Worm (Caenorhabditis elegans) whole organism, L1 larva: ENCODE results near the gene C09G5.14.

ENCODE experiments used
- C04F5.9 ChIP-seq: sonication (generic microtip); optimal IDR thresholded peaks from 2 replicates; lab custom pipeline; 2016; ENCODE audit warnings: missing genetic modification characterization, missing compliant biosample characterization
- Y116A8C.19 ChIP-seq: sonication (generic microtip); optimal IDR thresholded peaks from 2 replicates; lab custom pipeline; 2016; ENCODE audit warnings: missing compliant biosample characterization, missing genetic modification characterization, borderline replicate concordance
- alr-1 ChIP-seq: fragments of 200-800 bp; sonication (Bioruptor generic); optimal IDR thresholded peaks from 2 replicates; lab custom pipeline; 2018; ENCODE audit warnings: borderline replicate concordance, mild to moderate bottlenecking, missing genetic modification characterization, missing compliant biosample characterization
- aly-2 ChIP-seq: fragments of 150-350 bp; optimal IDR thresholded peaks from 2 replicates; lab custom pipeline; 2014; ENCODE audit warnings: missing biosample characterization, missing genetic modification characterization
- blmp-1 ChIP-seq: fragments of 150-350 bp; optimal IDR thresholded peaks from 2 replicates; lab custom pipeline; 2014; ENCODE audit warnings: missing biosample characterization, missing genetic modification characterization
- ceh-8 ChIP-seq: fragments of 200-800 bp; sonication (Bioruptor generic); optimal IDR thresholded peaks from 2 replicates; lab custom pipeline; 2018; ENCODE audit warnings: mild to moderate bottlenecking, missing genetic modification characterization, moderate library complexity, missing compliant biosample characterization
- ceh-82 ChIP-seq, 3 experiments: fragments of 150-350 bp in 1 of 3; sonication (generic microtip) in 2 of 3; optimal IDR thresholded peaks; 2 replicates each; lab custom pipeline; 2014 to 2017; ENCODE audit warnings: missing biosample characterization in 3 of 3, missing genetic modification characterization in 3 of 3
- ceh-88 ChIP-seq: fragments of 200-800 bp; sonication (Bioruptor generic); IDR thresholded peaks from 2 replicates; pipeline ENCODE4 v1.3.6; 2022; ENCODE audit warnings: missing genetic modification characterization, missing compliant biosample characterization
- ces-1 ChIP-seq: fragments of 150-350 bp; optimal IDR thresholded peaks from 2 replicates; lab custom pipeline; 2014; ENCODE audit warnings: missing biosample characterization, missing genetic modification reagents, missing genetic modification characterization
- dpl-1 ChIP-seq, 3 experiments: fragments of 150-350 bp in 2 of 3; sonication (generic microtip) in 1 of 3; optimal IDR thresholded peaks; 2 replicates each; lab custom pipeline; 2014 to 2017; ENCODE audit warnings: missing biosample characterization in 3 of 3, missing genetic modification characterization in 3 of 3, missing genetic modification reagents in 3 of 3
- dsc-1 ChIP-seq: sonication (generic microtip); optimal IDR thresholded peaks from 2 replicates; lab custom pipeline; 2016; ENCODE audit warnings: mild to moderate bottlenecking, missing genetic modification characterization, missing compliant biosample characterization
- efl-1 ChIP-seq, 4 experiments: fragments of 150-350 bp; optimal IDR thresholded peaks in 3 of 4; peaks in 1 of 4; 1 replicate in 1 of 4; 2 replicates in 3 of 4; lab custom pipeline; 2014; ENCODE audit warnings: missing biosample characterization in 2 of 4, missing genetic modification characterization in 2 of 4, missing genetic modification reagents in 2 of 4
- egl-13 ChIP-seq: sonication (generic microtip); optimal IDR thresholded peaks from 2 replicates; lab custom pipeline; 2016; ENCODE audit warnings: missing genotype, missing genetic modification reagents, missing genetic modification characterization, missing compliant biosample characterization
- fkh-10 ChIP-seq: sonication (generic microtip); optimal IDR thresholded peaks from 2 replicates; lab custom pipeline; 2017; ENCODE audit warnings: missing biosample characterization, missing genetic modification reagents, missing genetic modification characterization
- fkh-8 ChIP-seq: sonication (generic microtip); optimal IDR thresholded peaks from 2 replicates; lab custom pipeline; 2016; ENCODE audit warnings: mild to moderate bottlenecking, missing genetic modification characterization, missing compliant biosample characterization
- fos-1 ChIP-seq: fragments of 150-350 bp; optimal IDR thresholded peaks from 2 replicates; lab custom pipeline; 2014; ENCODE audit warnings: missing biosample characterization, missing genetic modification characterization
- hpl-2 ChIP-seq: fragments of 150-350 bp; optimal IDR thresholded peaks from 2 replicates; lab custom pipeline; 2014; ENCODE audit warnings: missing biosample characterization, missing genetic modification reagents, missing genetic modification characterization
- lin-14 ChIP-seq: fragments of 200-800 bp; sonication (Bioruptor generic); optimal IDR thresholded peaks from 2 replicates; lab custom pipeline; 2018; ENCODE audit warnings: mild to moderate bottlenecking, missing genetic modification characterization, moderate library complexity, missing compliant biosample characterization
- lin-35 ChIP-seq, 2 experiments: fragments of 150-350 bp; optimal IDR thresholded peaks; 2 replicates each; lab custom pipeline; 2014; ENCODE audit warnings: missing biosample characterization in 2 of 2, missing genetic modification characterization in 2 of 2, missing genetic modification reagents in 2 of 2
- lin-39 ChIP-seq: fragments of 150-350 bp; optimal IDR thresholded peaks from 2 replicates; lab custom pipeline; 2014; ENCODE audit warnings: missing biosample characterization, missing genetic modification reagents, missing genetic modification characterization
- lsy-2 ChIP-seq, 2 experiments: fragments of 150-350 bp; optimal IDR thresholded peaks; 2 replicates each; lab custom pipeline; 2014; ENCODE audit warnings: missing biosample characterization in 2 of 2, missing genetic modification characterization in 2 of 2
- mep-1 ChIP-seq: fragments of 150-350 bp; optimal IDR thresholded peaks from 2 replicates; lab custom pipeline; 2014; ENCODE audit warnings: missing biosample characterization, missing genetic modification characterization
- nhr-12 ChIP-seq: sonication (generic microtip); optimal IDR thresholded peaks from 2 replicates; lab custom pipeline; 2017; ENCODE audit warnings: missing biosample characterization, missing genetic modification characterization
- nhr-237 ChIP-seq: fragments of 150-350 bp; optimal IDR thresholded peaks from 2 replicates; lab custom pipeline; 2014; ENCODE audit warnings: missing biosample characterization, missing genetic modification characterization
- nhr-28 ChIP-seq: fragments of 150-350 bp; optimal IDR thresholded peaks from 2 replicates; lab custom pipeline; 2014; ENCODE audit warnings: missing biosample characterization, missing genetic modification characterization
- nhr-47 ChIP-seq: sonication (generic microtip); optimal IDR thresholded peaks from 2 replicates; lab custom pipeline; 2016; ENCODE audit warnings: mild to moderate bottlenecking, missing genetic modification characterization, moderate library complexity, missing compliant biosample characterization
- nhr-71 ChIP-seq: sonication (generic microtip); optimal IDR thresholded peaks from 2 replicates; lab custom pipeline; 2016; ENCODE audit warnings: mild to moderate bottlenecking, missing genetic modification characterization, moderate library complexity, missing compliant biosample characterization
- nhr-77 ChIP-seq: fragments of 150-350 bp; optimal IDR thresholded peaks from 2 replicates; lab custom pipeline; 2014; ENCODE audit warnings: missing biosample characterization, missing genetic modification characterization
- nhr-84 ChIP-seq: sonication (generic microtip); optimal IDR thresholded peaks from 2 replicates; lab custom pipeline; 2017; ENCODE audit warnings: missing biosample characterization, missing genetic modification characterization
- nhr-90 ChIP-seq: sonication (generic microtip); optimal IDR thresholded peaks from 2 replicates; lab custom pipeline; 2016; ENCODE audit warnings: mild to moderate bottlenecking, missing genetic modification characterization, missing compliant biosample characterization; ENCODE audit not compliant: poor library complexity
- pag-3 ChIP-seq: sonication (generic microtip); optimal IDR thresholded peaks from 2 replicates; lab custom pipeline; 2017; ENCODE audit warnings: missing genetic modification characterization, mild to moderate bottlenecking, missing compliant biosample characterization, antibody characterized with exemption, borderline replicate concordance; ENCODE audit not compliant: insufficient read depth
- pax-3 ChIP-seq: fragments of 200-800 bp; sonication (Bioruptor generic); optimal IDR thresholded peaks from 2 replicates; lab custom pipeline; 2018; ENCODE audit warnings: mild to moderate bottlenecking, missing genetic modification characterization, moderate library complexity, missing compliant biosample characterization
- rnt-1 ChIP-seq: sonication (generic microtip); optimal IDR thresholded peaks from 2 replicates; lab custom pipeline; 2016; ENCODE audit warnings: mild to moderate bottlenecking, missing genetic modification characterization, moderate library complexity, missing compliant biosample characterization
- snpc-4 ChIP-seq: fragments of 150-350 bp; optimal IDR thresholded peaks from 2 replicates; lab custom pipeline; 2014; ENCODE audit warnings: missing biosample characterization, missing genetic modification characterization
- snu-23 ChIP-seq: sonication (generic microtip); optimal IDR thresholded peaks from 2 replicates; lab custom pipeline; 2016; ENCODE audit warnings: missing genetic modification characterization, missing compliant biosample characterization
- swsn-7 ChIP-seq: sonication (generic microtip); optimal IDR thresholded peaks from 2 replicates; lab custom pipeline; 2016; ENCODE audit warnings: missing genetic modification characterization, missing compliant biosample characterization
- tbx-2 ChIP-seq: sonication (generic microtip); optimal IDR thresholded peaks from 2 replicates; lab custom pipeline; 2016; ENCODE audit warnings: missing genetic modification characterization, missing compliant biosample characterization
- tlp-1 ChIP-seq: fragments of 150-350 bp; optimal IDR thresholded peaks from 2 replicates; lab custom pipeline; 2014; ENCODE audit warnings: missing biosample characterization, missing genetic modification characterization
- unc-130 ChIP-seq: fragments of 150-350 bp; optimal IDR thresholded peaks from 2 replicates; lab custom pipeline; 2017; ENCODE audit warnings: missing biosample characterization, missing genetic modification characterization, inconsistent platforms
- unc-86 ChIP-seq: sonication (generic microtip); optimal IDR thresholded peaks from 2 replicates; lab custom pipeline; 2016; ENCODE audit warnings: missing genetic modification characterization, missing compliant biosample characterization
- zag-1 ChIP-seq: fragments of 150-350 bp; optimal IDR thresholded peaks from 2 replicates; lab custom pipeline; 2014; ENCODE audit warnings: missing biosample characterization, missing genetic modification characterization
- ztf-4 ChIP-seq: fragments of 150-350 bp; optimal IDR thresholded peaks from 2 replicates; lab custom pipeline; 2014; ENCODE audit warnings: missing biosample characterization, missing genetic modification characterization

The C09G5.14 gene

ce11 chrII:10753694-10754093, 30.7 kb upstream of the C09G5.14 start:
- TF ChIP-seq lin-14 (GFP tag; lab: Kevin White, UChicago) (peak; percentile 40), ces-1 (no peak), nhr-84 (tag; lab: Kevin White, UChicago) (no peak), nhr-12 (tag; lab: Kevin White, UChicago) (no peak), ceh-88 (GFP tag; lab: Robert Waterston, UW) (no peak), fos-1 (tag; lab: Kevin White, UChicago) (no peak), fkh-8 (no peak), mep-1 (tag; lab: Kevin White, UChicago) (no peak), fkh-10 (GFP tag; lab: Kevin White, UChicago) (peak; percentile 94), pag-3 (tag; lab: Kevin White, UChicago) (no peak), unc-130 (no peak), nhr-28 (tag; lab: Kevin White, UChicago) (no peak)

ce11 chrII:10744801-10745200, 21.8 kb upstream of the C09G5.14 start:
- no peak for TF ChIP-seq nhr-237 (tag; lab: Kevin White, UChicago)
- no peak for TF ChIP-seq snpc-4
- TF ChIP-seq snu-23 = peak; percentile 15
- TF ChIP-seq nhr-47 (tag; lab: Kevin White, UChicago) = peak; percentile 31
- TF ChIP-seq swsn-7 = peak; percentile 39
- no peak for TF ChIP-seq Y116A8C.19 (tag; lab: Kevin White, UChicago)
- peak; percentile 20 to 48 for TF ChIP-seq efl-1 (optimal IDR thresholded peaks at IDR 0.05; lab: Kevin White, UChicago)
- TF ChIP-seq efl-1 (GFP tag; optimal IDR thresholded peaks at IDR 0.05 in 1 of 2; lab: Kevin White, UChicago) = peak in 1 of 2 experiments; percentile 11
- peak; percentile 4 to 49 (median 8) for TF ChIP-seq ceh-82 (tag; optimal IDR thresholded peaks at IDR 0.05; lab: Kevin White, UChicago)
- no peak for TF ChIP-seq ztf-4 (tag; lab: Kevin White, UChicago)
- peak; percentile 56 for TF ChIP-seq unc-86
- TF ChIP-seq alr-1 (tag; lab: Kevin White, UChicago) = no peak
- no peak for TF ChIP-seq nhr-77 (tag; lab: Kevin White, UChicago)
- TF ChIP-seq nhr-71 (tag; lab: Kevin White, UChicago) = peak; percentile 39
- TF ChIP-seq tbx-2 = peak; percentile 24
- peak; percentile 69 for TF ChIP-seq fkh-8
- peak in 1 of 2 experiments; percentile 41 for TF ChIP-seq lsy-2 (tag; optimal IDR thresholded peaks at IDR 0.05; lab: Kevin White, UChicago)
- TF ChIP-seq dsc-1 (tag; lab: Kevin White, UChicago) = peak; percentile 34
- no peak for TF ChIP-seq pax-3 (tag; lab: Kevin White, UChicago)
- peak; percentile 20 for TF ChIP-seq fkh-10 (GFP tag; lab: Kevin White, UChicago)
- TF ChIP-seq egl-13 (tag; lab: Kevin White, UChicago) = peak; percentile 53
- TF ChIP-seq lin-14 (GFP tag; lab: Kevin White, UChicago) = peak; percentile 79
- TF ChIP-seq tlp-1 (tag; lab: Kevin White, UChicago) = no peak
- peak in 1 of 2 experiments; percentile 34 for TF ChIP-seq lin-35 (GFP tag; optimal IDR thresholded peaks at IDR 0.05; lab: Kevin White, UChicago)

DNA sequence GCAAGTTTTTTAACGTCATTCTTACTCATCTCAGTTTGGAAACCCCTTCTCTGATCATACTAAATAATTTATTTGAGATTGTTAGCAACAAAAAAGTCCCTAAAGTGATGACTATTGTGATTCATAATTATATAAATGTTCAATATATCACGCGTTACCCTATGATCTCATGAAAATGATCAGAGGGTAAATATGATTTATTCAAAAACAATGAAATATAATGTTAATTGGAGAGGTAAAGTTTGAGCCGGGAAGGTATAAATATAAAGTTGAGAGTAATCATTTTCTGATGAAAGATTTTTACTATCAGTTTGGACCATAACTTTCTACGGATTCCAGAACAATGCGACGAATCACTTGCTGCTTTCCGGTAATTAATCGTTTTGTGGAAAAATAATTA, 14.1 kb upstream of the C09G5.14 start, which contains the start of gene C52A11.3:
Gene C52A11.3 (plus strand): TSS at position 301 of the 400 bp plus-strand sequence.
- no peak for TF ChIP-seq rnt-1 (tag; lab: Kevin White, UChicago)
- no peak for TF ChIP-seq alr-1 (tag; lab: Kevin White, UChicago)
- no peak for TF ChIP-seq C04F5.9 (tag; lab: Kevin White, UChicago)
- no peak for TF ChIP-seq zag-1 (tag; lab: Kevin White, UChicago)
- TF ChIP-seq ceh-8 = peak; percentile 68
- TF ChIP-seq hpl-2 (GFP tag; lab: Kevin White, UChicago) = no peak

ce11 chrII:10731552-10731951, 8.6 kb upstream of the C09G5.14 start, which contains the start of gene glb-12:
Gene glb-12, minus strand, starts transcription at chrII:10731652.
- no peak for TF ChIP-seq blmp-1
- no peak for TF ChIP-seq nhr-77 (tag; lab: Kevin White, UChicago)
- no peak for TF ChIP-seq egl-13 (tag; lab: Kevin White, UChicago)
- TF ChIP-seq mep-1 (tag; lab: Kevin White, UChicago) = no peak
- no peak for TF ChIP-seq dpl-1 (GFP tag; optimal IDR thresholded peaks at IDR 0.05; lab: Kevin White, UChicago)
- no peak for TF ChIP-seq lin-39
- no peak for TF ChIP-seq nhr-90 (tag; lab: Kevin White, UChicago)
- TF ChIP-seq aly-2 (tag; lab: Kevin White, UChicago) = no peak
